Worm (Caenorhabditis elegans) whole organism, late embryonic: Measurements from ENCODE around the gene pcrg-1.

Experiments used
- C38D4.7 ChIP-seq: fragments of 200-800 bp; sonication (Bioruptor generic); optimal IDR thresholded peaks from 2 replicates; lab custom pipeline; 2018; ENCODE audit warnings: mild to moderate bottlenecking, missing genetic modification characterization, moderate library complexity, missing compliant biosample characterization
- F13H6.1 ChIP-seq: sonication (generic microtip); optimal IDR thresholded peaks from 2 replicates; lab custom pipeline; 2016; ENCODE audit warnings: missing genetic modification characterization, missing compliant biosample characterization
- K02D7.2 ChIP-seq: sonication (generic microtip); optimal IDR thresholded peaks from 2 replicates; lab custom pipeline; 2017; ENCODE audit warnings: mild to moderate bottlenecking, missing genetic modification characterization, missing compliant biosample characterization
- K09A11.1 ChIP-seq: sonication (generic microtip); optimal IDR thresholded peaks from 2 replicates; lab custom pipeline; 2017; ENCODE audit warnings: antibody characterized with exemption, mild to moderate bottlenecking, missing genetic modification characterization, missing compliant biosample characterization; ENCODE audit not compliant: insufficient read depth
- ama-1 ChIP-seq: fragments of 150-350 bp; optimal IDR thresholded peaks from 2 replicates; lab custom pipeline; 2014
- ceh-18 ChIP-seq: sonication (generic microtip); optimal IDR thresholded peaks from 2 replicates; lab custom pipeline; 2016; ENCODE audit warnings: missing genetic modification characterization, missing compliant biosample characterization
- ceh-19 ChIP-seq: fragments of 200-800 bp; sonication (Bioruptor generic); optimal IDR thresholded peaks from 2 replicates; lab custom pipeline; 2018; ENCODE audit warnings: mild to moderate bottlenecking, missing genetic modification characterization, missing compliant biosample characterization
- ceh-22 ChIP-seq: sonication (generic microtip); optimal IDR thresholded peaks from 2 replicates; lab custom pipeline; 2017; ENCODE audit warnings: missing biosample characterization, missing genetic modification characterization
- ceh-30 ChIP-seq: fragments of 150-350 bp; optimal IDR thresholded peaks from 2 replicates; lab custom pipeline; 2014; ENCODE audit warnings: missing biosample characterization, missing genetic modification characterization
- ceh-31 ChIP-seq: sonication (generic microtip); optimal IDR thresholded peaks from 2 replicates; lab custom pipeline; 2016; ENCODE audit warnings: missing genetic modification characterization, missing compliant biosample characterization
- ceh-34 ChIP-seq: sonication (generic microtip); optimal IDR thresholded peaks from 2 replicates; lab custom pipeline; 2016; ENCODE audit warnings: mild to moderate bottlenecking, missing genetic modification characterization, missing compliant biosample characterization
- ceh-48 ChIP-seq: sonication (generic microtip); optimal IDR thresholded peaks from 2 replicates; lab custom pipeline; 2016; ENCODE audit warnings: missing genetic modification characterization, inconsistent platforms, missing compliant biosample characterization
- ceh-9 ChIP-seq: sonication (generic microtip); optimal IDR thresholded peaks from 2 replicates; lab custom pipeline; 2016; ENCODE audit warnings: mild to moderate bottlenecking, missing genetic modification characterization, inconsistent platforms, missing compliant biosample characterization
- dmd-4 ChIP-seq: sonication (generic microtip); optimal IDR thresholded peaks from 2 replicates; lab custom pipeline; 2016; ENCODE audit warnings: borderline replicate concordance, missing genetic modification characterization, missing compliant biosample characterization
- eyg-1 ChIP-seq: sonication (generic microtip); optimal IDR thresholded peaks from 2 replicates; lab custom pipeline; 2016; ENCODE audit warnings: missing genotype, missing genetic modification characterization, missing compliant biosample characterization
- fax-1 ChIP-seq: sonication (generic microtip); optimal IDR thresholded peaks from 2 replicates; lab custom pipeline; 2016; ENCODE audit warnings: missing genotype, missing genetic modification characterization, missing compliant biosample characterization
- fkh-6 ChIP-seq: sonication (generic microtip); optimal IDR thresholded peaks from 2 replicates; lab custom pipeline; 2016; ENCODE audit warnings: missing genetic modification characterization, missing compliant biosample characterization
- gmeb-2 ChIP-seq: sonication (generic microtip); optimal IDR thresholded peaks from 2 replicates; lab custom pipeline; 2016; ENCODE audit warnings: missing genetic modification characterization, inconsistent platforms, missing compliant biosample characterization
- hlh-13 ChIP-seq: fragments of 200-800 bp; sonication (Bioruptor generic); optimal IDR thresholded peaks from 2 replicates; lab custom pipeline; 2018; ENCODE audit warnings: mild to moderate bottlenecking, missing genetic modification characterization, missing compliant biosample characterization
- hlh-30 ChIP-seq: sonication (generic microtip); optimal IDR thresholded peaks from 2 replicates; lab custom pipeline; 2017; ENCODE audit warnings: antibody characterized with exemption, missing genetic modification characterization, missing compliant biosample characterization; ENCODE audit not compliant: insufficient read depth
- hlh-6 ChIP-seq: sonication (generic microtip); optimal IDR thresholded peaks from 2 replicates; lab custom pipeline; 2016; ENCODE audit warnings: missing genotype, missing genetic modification characterization, missing compliant biosample characterization
- hlh-8 ChIP-seq: sonication (generic microtip); optimal IDR thresholded peaks from 2 replicates; lab custom pipeline; 2016; ENCODE audit warnings: missing genotype, missing genetic modification characterization, missing compliant biosample characterization
- mec-3 ChIP-seq: sonication (generic microtip); optimal IDR thresholded peaks from 2 replicates; lab custom pipeline; 2016; ENCODE audit warnings: borderline replicate concordance, missing genetic modification characterization, missing compliant biosample characterization
- nfya-1 ChIP-seq: sonication (generic microtip); optimal IDR thresholded peaks from 2 replicates; lab custom pipeline; 2017; ENCODE audit warnings: missing genetic modification characterization, mild to moderate bottlenecking, missing compliant biosample characterization, antibody characterized with exemption, moderate library complexity
- nhr-11 ChIP-seq: fragments of 150-350 bp; optimal IDR thresholded peaks from 2 replicates; lab custom pipeline; 2014; ENCODE audit warnings: missing biosample characterization, missing genetic modification characterization
- npax-4 ChIP-seq: sonication (generic microtip); optimal IDR thresholded peaks from 2 replicates; lab custom pipeline; 2016; ENCODE audit warnings: missing genetic modification characterization, missing compliant biosample characterization
- pag-3 ChIP-seq: sonication (generic microtip); optimal IDR thresholded peaks from 2 replicates; lab custom pipeline; 2016; ENCODE audit warnings: missing compliant biosample characterization, missing genetic modification characterization, borderline replicate concordance
- pat-9 ChIP-seq: fragments of 200-800 bp; sonication (Bioruptor generic); optimal IDR thresholded peaks from 2 replicates; lab custom pipeline; 2018; ENCODE audit warnings: mild to moderate bottlenecking, missing genetic modification characterization, moderate library complexity, missing compliant biosample characterization
- pax-1 ChIP-seq: fragments of 150-350 bp; optimal IDR thresholded peaks from 2 replicates; lab custom pipeline; 2014; ENCODE audit warnings: missing biosample characterization, missing genetic modification characterization
- pqm-1 ChIP-seq: sonication (generic microtip); optimal IDR thresholded peaks from 2 replicates; lab custom pipeline; 2016; ENCODE audit warnings: missing genetic modification characterization, missing compliant biosample characterization
- ref-2 ChIP-seq: sonication (generic microtip); optimal IDR thresholded peaks from 2 replicates; lab custom pipeline; 2016; ENCODE audit warnings: missing genetic modification characterization, missing compliant biosample characterization
- rnt-1 ChIP-seq: sonication (generic microtip); optimal IDR thresholded peaks from 2 replicates; lab custom pipeline; 2016; ENCODE audit warnings: missing genetic modification characterization, missing compliant biosample characterization
- sdc-2 ChIP-seq: sonication (generic microtip); optimal IDR thresholded peaks from 2 replicates; lab custom pipeline; 2016; ENCODE audit warnings: missing genotype, missing genetic modification characterization, missing compliant biosample characterization
- sox-2 ChIP-seq: fragments of 200-800 bp; sonication (Bioruptor generic); IDR thresholded peaks from 2 replicates; pipeline ENCODE4 v1.3.6; 2022; ENCODE audit warnings: missing genetic modification reagents, missing genetic modification characterization, missing compliant biosample characterization
- sox-4 ChIP-seq: sonication (generic microtip); optimal IDR thresholded peaks from 2 replicates; lab custom pipeline; 2017; ENCODE audit warnings: mild to moderate bottlenecking, missing genetic modification characterization, inconsistent platforms, missing compliant biosample characterization
- tbx-7 ChIP-seq: sonication (generic microtip); optimal IDR thresholded peaks from 2 replicates; lab custom pipeline; 2016; ENCODE audit warnings: missing genotype, missing genetic modification characterization, missing compliant biosample characterization
- ttx-3 ChIP-seq: sonication (generic microtip); optimal IDR thresholded peaks from 2 replicates; lab custom pipeline; 2016; ENCODE audit warnings: missing genetic modification reagents, missing genetic modification characterization, missing compliant biosample characterization
- unc-55 ChIP-seq: sonication (generic microtip); optimal IDR thresholded peaks from 2 replicates; lab custom pipeline; 2017; ENCODE audit warnings: missing biosample characterization, missing genetic modification reagents, missing genetic modification characterization

Gene pcrg-1

DNA sequence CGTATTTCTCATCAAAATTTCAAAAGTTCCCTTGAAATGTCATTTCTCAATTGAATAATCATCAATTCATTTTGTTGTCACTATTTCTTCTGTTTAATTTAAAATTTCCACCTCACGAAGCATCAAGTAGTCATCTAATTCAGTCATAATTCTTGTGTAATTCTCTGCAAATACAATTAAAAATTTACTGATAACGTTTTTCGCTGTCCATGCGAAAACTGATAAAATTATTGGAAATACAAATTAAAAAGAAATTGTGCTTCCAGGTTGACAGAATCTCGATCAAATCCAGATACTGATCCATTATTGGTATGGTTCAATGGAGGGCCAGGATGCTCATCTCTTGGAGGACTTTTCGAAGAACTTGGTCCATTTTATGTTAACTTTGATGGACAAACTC lies 32.9 kb downstream of the pcrg-1 start:
- no peak for TF ChIP-seq sdc-2 (tag; lab: Kevin White, UChicago)

DNA sequence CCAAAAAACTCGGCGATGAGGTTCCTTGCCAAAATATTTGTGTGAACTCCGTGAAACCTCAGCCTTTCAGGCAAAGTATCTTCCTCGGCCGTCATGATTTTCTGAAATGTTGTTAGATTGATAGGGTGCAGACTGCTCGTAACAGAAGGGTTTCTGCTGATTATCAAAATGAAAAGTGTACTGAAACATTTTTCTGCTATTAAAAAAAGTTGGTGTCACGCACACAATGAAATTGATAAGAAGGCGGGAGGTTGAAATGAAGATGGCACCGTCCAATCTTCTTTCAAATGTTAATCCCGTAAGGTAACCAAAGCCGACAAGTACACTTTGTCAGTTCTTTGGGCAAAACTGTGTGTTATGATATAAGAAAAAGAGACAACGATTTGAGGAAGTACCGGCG lies 36.6 kb downstream of the pcrg-1 start:
- TF ChIP-seq fax-1 (tag; lab: Kevin White, UChicago) = no peak
- no peak for TF ChIP-seq fkh-6 (tag; lab: Kevin White, UChicago)
- no peak for TF ChIP-seq mec-3 (tag; lab: Kevin White, UChicago)
- TF ChIP-seq hlh-8 = no peak
- TF ChIP-seq ceh-34 (tag; lab: Kevin White, UChicago) = no peak
- TF ChIP-seq, all 69 proteins: peak for 0

DNA sequence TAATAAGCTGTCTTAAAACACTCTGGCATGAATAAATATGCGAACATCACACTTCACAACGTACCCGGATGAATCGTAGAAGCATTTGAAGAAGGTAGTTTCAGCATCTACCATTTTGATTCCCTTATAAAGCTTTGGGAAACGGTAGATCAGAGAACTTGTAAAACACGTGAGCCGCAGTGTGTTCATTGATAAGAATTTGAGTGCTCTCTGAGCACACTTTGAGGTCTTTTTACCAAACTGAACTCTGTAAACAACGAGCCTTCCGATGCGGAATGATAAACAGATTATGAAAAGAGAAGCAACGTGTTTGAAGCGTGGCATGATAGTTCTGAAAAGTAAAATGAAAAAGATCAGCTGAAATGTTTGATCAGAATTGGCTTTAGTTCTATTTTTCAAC lies 37.9 kb downstream of the pcrg-1 start, which contains the start of gene aqp-1:
TSS of gene aqp-1 (minus strand) at position 102 of the 400 bp plus-strand sequence.
- TF ChIP-seq ceh-9 (tag; lab: Kevin White, UChicago) (no peak), pag-3 (tag; lab: Kevin White, UChicago) (no peak), ceh-19 (no peak), ceh-30 (tag; lab: Kevin White, UChicago) (no peak), hlh-6 (tag; lab: Kevin White, UChicago) (no peak), hlh-30 (tag; lab: Kevin White, UChicago) (no peak), ttx-3 (tag; lab: Kevin White, UChicago) (no peak), unc-55 (no peak), ceh-18 (tag; lab: Kevin White, UChicago) (no peak), gmeb-2 (tag; lab: Kevin White, UChicago) (no peak), hlh-8 (no peak), nfya-1 (tag; lab: Kevin White, UChicago) (no peak), pax-1 (tag; lab: Kevin White, UChicago) (no peak), dmd-4 (no peak)

DNA sequence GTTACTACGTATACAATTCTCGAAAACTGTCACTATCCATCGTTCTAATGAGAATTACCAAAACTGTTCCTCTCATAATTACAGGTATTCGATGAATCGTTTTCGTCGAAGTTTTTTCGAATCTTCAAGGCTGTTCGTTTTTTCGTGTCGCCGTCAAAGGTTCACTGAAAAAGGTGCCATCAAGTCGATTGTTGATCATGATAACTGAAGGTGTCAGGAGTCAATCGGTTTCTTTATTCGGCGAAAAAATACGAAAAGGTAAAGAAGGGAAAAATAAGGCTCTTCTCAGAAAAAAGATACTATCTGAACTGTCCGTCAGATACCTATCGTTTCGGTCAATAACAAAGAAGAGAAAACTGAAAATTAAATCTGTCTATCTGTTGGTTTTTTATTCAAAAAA lies 38.4 kb downstream of the pcrg-1 start:
- TF ChIP-seq hlh-13 (GFP tag; lab: Kevin White, UChicago) (no peak), pat-9 (no peak), ceh-30 (tag; lab: Kevin White, UChicago) (no peak), gmeb-2 (tag; lab: Kevin White, UChicago) (no peak), nhr-11 (tag; lab: Kevin White, UChicago) (no peak), ama-1 (lab: Kevin White, UChicago) (no peak), sox-2 (no peak), mec-3 (tag; lab: Kevin White, UChicago) (no peak), sdc-2 (tag; lab: Kevin White, UChicago) (no peak), F13H6.1 (tag; lab: Kevin White, UChicago) (no peak), K02D7.2 (no peak), ref-2 (tag; lab: Kevin White, UChicago) (no peak), unc-55 (no peak), ceh-48 (tag; lab: Kevin White, UChicago) (no peak)

DNA sequence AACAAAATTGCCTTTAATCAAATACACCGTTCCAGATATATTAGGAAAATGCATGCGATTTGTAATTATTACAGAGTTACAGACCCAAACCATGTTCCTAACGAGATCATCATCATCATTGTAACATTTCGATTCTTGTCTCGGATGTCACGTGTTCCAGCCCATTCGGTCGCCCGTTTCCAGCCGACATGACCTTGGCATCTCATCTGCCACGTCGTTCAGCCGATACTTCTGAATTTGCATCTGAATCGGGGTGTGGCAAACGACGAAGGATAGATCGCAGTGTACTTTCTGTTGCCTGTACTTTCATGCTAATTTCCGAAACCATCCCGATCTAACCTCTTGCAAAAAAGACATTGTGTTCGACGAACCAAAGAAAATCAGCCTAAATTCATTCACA lies 39.4 kb downstream of the pcrg-1 start:
- TF ChIP-seq pax-1 (tag; lab: Kevin White, UChicago) (no peak), ceh-31 (tag; lab: Kevin White, UChicago) (no peak), ceh-22 (tag; lab: Kevin White, UChicago) (no peak), mec-3 (tag; lab: Kevin White, UChicago) (no peak), npax-4 (tag; lab: Kevin White, UChicago) (no peak), fkh-6 (tag; lab: Kevin White, UChicago) (no peak), K09A11.1 (no peak), hlh-8 (no peak), C38D4.7 (no peak), sox-4 (tag; lab: Kevin White, UChicago) (no peak), eyg-1 (no peak), sox-2 (no peak), pqm-1 (tag; lab: Kevin White, UChicago) (no peak), tbx-7 (tag; lab: Kevin White, UChicago) (no peak), rnt-1 (tag; lab: Kevin White, UChicago) (no peak), K02D7.2 (no peak), pag-3 (tag; lab: Kevin White, UChicago) (no peak)
